Fruit fly (Drosophila melanogaster) whole organism, embryonic: ENCODE results near the gene CG5235.

ENCODE experiments used
- Aef1 ChIP-seq: fragments of 200-800 bp; sonication (Bioruptor generic); IDR thresholded peaks from 3 replicates; pipeline ENCODE4 v1.3.6; 2022; ENCODE audit warnings: missing biosample characterization, missing genetic modification characterization
- Atf3 ChIP-seq: fragments of 200-800 bp; sonication (Bioruptor generic); optimal IDR thresholded peaks from 3 replicates; lab custom pipeline; 2016; ENCODE audit warnings: missing biosample characterization, missing genetic modification characterization
- B-H1 ChIP-seq: fragments of 200-800 bp; sonication (Bioruptor generic); IDR thresholded peaks from 3 replicates; pipeline ENCODE4 v1.3.6; 2022; ENCODE audit warnings: missing biosample characterization, missing genetic modification characterization
- Bdp1 ChIP-seq: fragments of 200-800 bp; sonication (Bioruptor generic); optimal IDR thresholded peaks from 3 replicates; lab custom pipeline; 2016; ENCODE audit warnings: missing biosample characterization, missing genetic modification characterization
- CG10431 ChIP-seq: fragments of 200-800 bp; sonication (Bioruptor generic); optimal IDR thresholded peaks from 3 replicates; lab custom pipeline; 2018; ENCODE audit warnings: missing biosample characterization, mild to moderate bottlenecking, missing genetic modification characterization
- CG11504 ChIP-seq: fragments of 200-800 bp; sonication (Bioruptor generic); optimal IDR thresholded peaks from 3 replicates; lab custom pipeline; 2019; ENCODE audit warnings: missing biosample characterization, mild to moderate bottlenecking, missing genetic modification characterization, moderate library complexity
- CG12769 ChIP-seq: fragments of 200-800 bp; sonication (Bioruptor generic); optimal IDR thresholded peaks from 2 replicates; lab custom pipeline; 2019; ENCODE audit warnings: missing biosample characterization, mild to moderate bottlenecking, missing genetic modification characterization, moderate library complexity
- CG16779 ChIP-seq: fragments of 200-800 bp; sonication (Bioruptor generic); IDR thresholded peaks from 2 replicates; pipeline ENCODE4 v1.3.6; 2022; ENCODE audit warnings: missing biosample characterization, missing genetic modification characterization
- CG17568 ChIP-seq: fragments of 200-800 bp; sonication (Bioruptor generic); optimal IDR thresholded peaks from 2 replicates; lab custom pipeline; 2018; ENCODE audit warnings: missing biosample characterization, mild to moderate bottlenecking, missing genetic modification characterization, moderate library complexity
- CG17912 ChIP-seq: fragments of 200-800 bp; sonication (Bioruptor generic); optimal IDR thresholded peaks from 2 replicates; lab custom pipeline; 2018; ENCODE audit warnings: missing biosample characterization, mild to moderate bottlenecking, missing genetic modification characterization
- CG30431 ChIP-seq: fragments of 200-800 bp; sonication (Bioruptor generic); optimal IDR thresholded peaks from 2 replicates; lab custom pipeline; 2017; ENCODE audit warnings: missing biosample characterization, missing genetic modification characterization
- CG3163 ChIP-seq: fragments of 200-800 bp; sonication (Bioruptor generic); optimal IDR thresholded peaks from 3 replicates; lab custom pipeline; 2016; ENCODE audit warnings: missing biosample characterization, missing genetic modification characterization
- CG32532 ChIP-seq: fragments of 200-800 bp; sonication (Bioruptor generic); IDR thresholded peaks from 2 replicates; pipeline ENCODE4 v1.3.6; 2022; ENCODE audit warnings: missing biosample characterization, missing genetic modification characterization
- CG32772 ChIP-seq: fragments of 200-800 bp; sonication (Bioruptor generic); IDR thresholded peaks from 2 replicates; pipeline ENCODE4 v1.3.6; 2022; ENCODE audit warnings: missing biosample characterization, missing genetic modification characterization
- CG3995 ChIP-seq: fragments of 200-800 bp; sonication (Bioruptor generic); optimal IDR thresholded peaks from 3 replicates; lab custom pipeline; 2016; ENCODE audit warnings: missing biosample characterization, missing genetic modification characterization
- CG5180 ChIP-seq: fragments of 200-800 bp; sonication (Bioruptor generic); optimal IDR thresholded peaks from 3 replicates; lab custom pipeline; 2017; ENCODE audit warnings: missing biosample characterization, missing genetic modification characterization, mild to moderate bottlenecking, moderate library complexity, missing genetic modification reagents
- CG6854 ChIP-seq: fragments of 200-800 bp; sonication (Bioruptor generic); optimal IDR thresholded peaks from 3 replicates; lab custom pipeline; 2017; ENCODE audit warnings: missing biosample characterization, mild to moderate bottlenecking, missing genetic modification characterization
- CG7928 ChIP-seq: fragments of 200-800 bp; sonication (Bioruptor generic); optimal IDR thresholded peaks from 2 replicates; lab custom pipeline; 2017; ENCODE audit warnings: missing biosample characterization, mild to moderate bottlenecking, missing genetic modification characterization
- CG8924 ChIP-seq: fragments of 200-800 bp; optimal IDR thresholded peaks from 3 replicates; lab custom pipeline; 2019; ENCODE audit warnings: missing biosample characterization, mild to moderate bottlenecking, missing genetic modification characterization, moderate library complexity
- CG9215 ChIP-seq: fragments of 200-800 bp; sonication (Bioruptor generic); IDR thresholded peaks from 2 replicates; pipeline ENCODE4 v1.3.6; 2022; ENCODE audit warnings: missing biosample characterization, missing genetic modification characterization
- D19B ChIP-seq: fragments of 200-800 bp; sonication (Bioruptor generic); optimal IDR thresholded peaks from 2 replicates; lab custom pipeline; 2017; ENCODE audit warnings: missing biosample characterization, mild to moderate bottlenecking, missing genetic modification characterization
- HmgD ChIP-seq: fragments of 200-800 bp; sonication (Bioruptor generic); optimal IDR thresholded peaks from 3 replicates; lab custom pipeline; 2016; ENCODE audit warnings: missing biosample characterization, missing genetic modification characterization
- HmgZ ChIP-seq: fragments of 200-800 bp; sonication (Bioruptor generic); optimal IDR thresholded peaks from 2 replicates; lab custom pipeline; 2018; ENCODE audit warnings: missing biosample characterization, mild to moderate bottlenecking, missing genetic modification characterization
- Hmx ChIP-seq: fragments of 200-800 bp; sonication (Bioruptor generic); optimal IDR thresholded peaks from 2 replicates; lab custom pipeline; 2016; ENCODE audit warnings: missing biosample characterization, missing genetic modification characterization
- Hr3 ChIP-seq: fragments of 200-800 bp; sonication (Bioruptor generic); optimal IDR thresholded peaks from 3 replicates; lab custom pipeline; 2016; ENCODE audit warnings: missing biosample characterization, missing genetic modification characterization
- Hr39 ChIP-seq: fragments of >200 bp; optimal IDR thresholded peaks from 2 replicates; lab custom pipeline; 2017
- Lhr ChIP-seq: fragments of 200-800 bp; sonication (Bioruptor generic); optimal IDR thresholded peaks from 3 replicates; lab custom pipeline; 2017; ENCODE audit warnings: mild to moderate bottlenecking, missing biosample characterization, missing genetic modification reagents, missing genetic modification characterization
- Lpt ChIP-seq: fragments of >200 bp; optimal IDR thresholded peaks from 2 replicates; lab custom pipeline; 2018; ENCODE audit warnings: missing biosample characterization, missing genetic modification characterization
- NK7.1 ChIP-seq: fragments of 200-800 bp; sonication (Bioruptor generic); optimal IDR thresholded peaks from 3 replicates; lab custom pipeline; 2016; ENCODE audit warnings: missing biosample characterization, missing genetic modification characterization
- Nf-YB ChIP-seq: fragments of 200-800 bp; sonication (Bioruptor generic); optimal IDR thresholded peaks from 3 replicates; lab custom pipeline; 2019; ENCODE audit warnings: missing biosample characterization, mild to moderate bottlenecking, missing genetic modification characterization, moderate library complexity
- Oli ChIP-seq: fragments of 200-800 bp; sonication (Bioruptor generic); optimal IDR thresholded peaks from 2 replicates; lab custom pipeline; 2018; ENCODE audit warnings: missing biosample characterization, mild to moderate bottlenecking, missing genetic modification characterization, moderate library complexity
- Usf ChIP-seq: fragments of 200-800 bp; sonication (Bioruptor generic); optimal IDR thresholded peaks from 2 replicates; lab custom pipeline; 2017; ENCODE audit warnings: missing genotype, missing biosample characterization, missing genetic modification characterization
- Vsx1 ChIP-seq: fragments of 200-800 bp; sonication (Bioruptor generic); optimal IDR thresholded peaks from 2 replicates; lab custom pipeline; 2017; ENCODE audit warnings: missing biosample characterization, mild to moderate bottlenecking, missing genetic modification characterization, missing genetic modification reagents
- ash1 ChIP-seq: fragments of 200-800 bp; sonication (Bioruptor generic); optimal IDR thresholded peaks from 2 replicates; lab custom pipeline; 2018; ENCODE audit warnings: missing biosample characterization, mild to moderate bottlenecking, missing genetic modification characterization
- crol ChIP-seq: fragments of 200-800 bp; sonication (Bioruptor generic); IDR thresholded peaks from 2 replicates; pipeline ENCODE4 v1.3.6; 2022; ENCODE audit warnings: missing biosample characterization, missing genetic modification characterization
- danr ChIP-seq: fragments of 200-800 bp; sonication (Bioruptor generic); IDR thresholded peaks from 2 replicates; pipeline ENCODE4 v1.3.6; 2022; ENCODE audit warnings: missing biosample characterization, missing genetic modification characterization
- dimm ChIP-seq: fragments of 200-800 bp; sonication (Bioruptor generic); IDR thresholded peaks from 2 replicates; pipeline ENCODE4 v1.3.6; 2022; ENCODE audit warnings: missing biosample characterization, missing genetic modification characterization
- dysf ChIP-seq: fragments of 200-800 bp; sonication (Bioruptor generic); IDR thresholded peaks from 3 replicates; pipeline ENCODE4 v1.3.6; 2022; ENCODE audit warnings: missing biosample characterization, missing genetic modification characterization
- eve ChIP-seq, 2 experiments: fragments of >200 bp; optimal IDR thresholded peaks; 2 replicates each; lab custom pipeline; 2017; ENCODE audit warnings: missing biosample characterization in 2 of 2, missing genetic modification characterization in 2 of 2
- eyg ChIP-seq: fragments of 200-800 bp; sonication (Bioruptor generic); optimal IDR thresholded peaks from 3 replicates; lab custom pipeline; 2016; ENCODE audit warnings: missing biosample characterization, missing genetic modification characterization
- fd96Cb ChIP-seq: fragments of 200-800 bp; sonication (Bioruptor generic); optimal IDR thresholded peaks from 2 replicates; lab custom pipeline; 2018; ENCODE audit warnings: missing biosample characterization, mild to moderate bottlenecking, missing genetic modification characterization, moderate library complexity
- mirr ChIP-seq: fragments of 200-800 bp; sonication (Bioruptor generic); optimal IDR thresholded peaks from 3 replicates; lab custom pipeline; 2018; ENCODE audit warnings: missing biosample characterization, mild to moderate bottlenecking, missing genetic modification characterization
- otp ChIP-seq: fragments of 200-800 bp; sonication (Bioruptor generic); IDR thresholded peaks from 3 replicates; pipeline ENCODE4, ENCODE4 v1.3.6; 2022; ENCODE audit warnings: missing biosample characterization, missing genetic modification characterization
- peb ChIP-seq: fragments of 200-800 bp; sonication (Bioruptor generic); IDR thresholded peaks from 2 replicates; pipeline ENCODE4 v1.3.6; 2022; ENCODE audit warnings: missing biosample characterization, missing genetic modification characterization
- scrt ChIP-seq: fragments of 200-800 bp; sonication (Bioruptor generic); optimal IDR thresholded peaks from 2 replicates; lab custom pipeline; 2018; ENCODE audit warnings: missing biosample characterization, mild to moderate bottlenecking, missing genetic modification characterization, moderate library complexity
- sd ChIP-seq: fragments of 200-800 bp; sonication (Bioruptor generic); optimal IDR thresholded peaks from 3 replicates; lab custom pipeline; 2018; ENCODE audit warnings: missing biosample characterization, mild to moderate bottlenecking, missing genetic modification characterization, moderate library complexity
- slp2 ChIP-seq: fragments of 200-800 bp; sonication (Bioruptor generic); optimal IDR thresholded peaks from 2 replicates; lab custom pipeline; 2016; ENCODE audit warnings: missing biosample characterization, missing genetic modification characterization
- sr ChIP-seq: fragments of 200-800 bp; sonication (Bioruptor generic); IDR thresholded peaks from 3 replicates; pipeline ENCODE4 v1.3.6; 2022; ENCODE audit warnings: missing biosample characterization, missing genetic modification characterization
- tna ChIP-seq: fragments of 200-800 bp; sonication (Bioruptor generic); IDR thresholded peaks from 2 replicates; pipeline ENCODE4 v1.3.6; 2022; ENCODE audit warnings: missing biosample characterization, missing genetic modification characterization; ENCODE audit not compliant: partially characterized antibody
- wek ChIP-seq: fragments of 200-800 bp; sonication (Bioruptor generic); optimal IDR thresholded peaks from 3 replicates; lab custom pipeline; 2018; ENCODE audit warnings: missing biosample characterization, mild to moderate bottlenecking, missing genetic modification characterization, moderate library complexity

The CG5235 gene

DNA sequence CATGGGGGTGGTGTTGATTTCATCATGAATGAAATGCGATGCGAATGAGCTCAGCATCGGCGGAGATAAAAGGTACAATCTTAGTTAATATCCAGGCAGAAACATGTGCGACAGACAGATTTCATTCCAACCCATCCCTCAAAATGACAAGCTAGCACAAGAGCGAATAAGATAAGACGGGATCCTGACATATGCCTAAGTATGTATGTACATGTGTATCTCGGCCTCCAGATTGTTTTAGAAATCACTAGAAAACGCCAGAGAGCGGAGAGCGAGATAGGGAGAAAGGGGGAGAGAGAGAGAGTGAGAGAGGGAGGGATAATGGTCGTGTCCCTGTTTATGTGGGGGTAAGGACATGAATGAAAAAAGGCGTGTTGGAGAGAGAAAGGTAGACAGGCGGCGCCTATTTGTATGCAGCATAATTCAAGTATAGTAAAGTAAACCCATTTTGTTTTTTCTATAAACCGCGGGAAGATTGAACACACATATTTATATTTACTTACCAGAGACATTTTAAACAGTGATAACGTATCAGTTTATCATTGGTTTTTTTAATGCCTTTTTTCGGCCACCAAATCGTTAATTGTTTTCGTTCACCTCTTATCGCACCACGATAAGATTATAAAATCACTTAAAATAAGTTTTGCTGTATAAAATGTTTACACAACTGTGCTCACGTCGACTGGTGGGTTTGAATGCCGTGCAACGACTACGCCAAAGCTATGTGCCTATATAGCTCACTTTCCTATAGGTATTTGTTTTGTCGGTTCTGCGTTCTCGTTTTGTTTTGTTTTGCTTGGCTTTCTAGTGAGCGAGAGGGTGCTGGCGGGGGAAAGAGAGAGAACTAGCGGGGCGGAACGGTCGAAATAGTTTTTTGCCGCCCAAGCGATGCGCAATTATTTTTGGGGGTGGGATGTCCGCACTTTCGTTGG is 40.0 kb downstream of the CG5235 start (continued):
- peak; percentile 56 for TF ChIP-seq ash1 (GFP tag; lab: Kevin White, UChicago)
- no peak for TF ChIP-seq Hmx
- peak; percentile 46 for TF ChIP-seq HmgZ
- TF ChIP-seq CG7928 (GFP tag; lab: Kevin White, UChicago) = no peak
- TF ChIP-seq Bdp1 (GFP tag; lab: Kevin White, UChicago) = no peak
- no peak for TF ChIP-seq danr (GFP tag; lab: Robert Waterston, UW)
- no peak for TF ChIP-seq B-H1 (GFP tag; lab: Robert Waterston, UW)
- TF ChIP-seq CG12769 (tag; lab: Kevin White, UChicago) = peak; percentile 68
- no peak for TF ChIP-seq Oli (tag; lab: Kevin White, UChicago)
- no peak for TF ChIP-seq fd96Cb
- no peak for TF ChIP-seq CG3995 (GFP tag; lab: Kevin White, UChicago)
- TF ChIP-seq CG32772 = peak; percentile 24; the same call in 1 of the 2 replicates
- no peak for TF ChIP-seq Aef1
- TF ChIP-seq CG16779 (GFP tag; lab: Robert Waterston, UW) = no peak
- no peak for TF ChIP-seq slp2
- TF ChIP-seq CG5180 (GFP tag; lab: Kevin White, UChicago) = peak; percentile 40
- TF ChIP-seq CG30431 = no peak
- peak; percentile 93 for TF ChIP-seq mirr (GFP tag; lab: Kevin White, UChicago)
- TF ChIP-seq Lpt (GFP tag; lab: Kevin White, UChicago) = no peak
- peak; percentile 58 for TF ChIP-seq CG17568
- TF ChIP-seq wek (GFP tag; lab: Kevin White, UChicago) = peak; percentile 43
- TF ChIP-seq CG17912 = peak; percentile 52
- TF ChIP-seq tna (GFP tag; lab: Robert Waterston, UW) = no peak
- peak; percentile 90 for TF ChIP-seq sd (tag; lab: Kevin White, UChicago)
- TF ChIP-seq CG6854 (GFP tag; lab: Kevin White, UChicago) = peak; percentile 36
- peak; percentile 13 for TF ChIP-seq D19B
- peak; percentile 44 for TF ChIP-seq CG8924 (tag; lab: Kevin White, UChicago)
- no peak for TF ChIP-seq NK7.1
- TF ChIP-seq CG9215 (GFP tag; lab: Robert Waterston, UW) = no peak
- TF ChIP-seq otp (GFP tag; lab: Robert Waterston, UW) = 0 out of 3 replicates have a peak, but pooled peaks have one; percentile 17
- TF ChIP-seq CG10431 (GFP tag; lab: Kevin White, UChicago) = peak; percentile 22
- no peak for TF ChIP-seq CG32532 (GFP tag; lab: Robert Waterston, UW)
- no peak for TF ChIP-seq HmgD (GFP tag; lab: Kevin White, UChicago)
- TF ChIP-seq eyg (GFP tag; lab: Kevin White, UChicago) = peak; percentile 32
- TF ChIP-seq Nf-YB (GFP tag; lab: Kevin White, UChicago) = peak; percentile 33
- TF ChIP-seq Atf3 = no peak
- TF ChIP-seq CG3163 (GFP tag; lab: Kevin White, UChicago) = no peak
- peak; percentile 49 for TF ChIP-seq scrt (GFP tag; lab: Kevin White, UChicago)
- no peak for TF ChIP-seq dimm (GFP tag; lab: Robert Waterston, UW)
- TF ChIP-seq Usf (GFP tag; lab: Kevin White, UChicago) = no peak
- TF ChIP-seq crol (GFP tag; lab: Robert Waterston, UW) = peak; percentile 98
- TF ChIP-seq peb (GFP tag; lab: Robert Waterston, UW) = no peak
- TF ChIP-seq eve (GFP tag; optimal IDR thresholded peaks at IDR 0.05; lab: Kevin White, UChicago) = peak in 1 of 2 experiments; percentile 61
- TF ChIP-seq dysf (GFP tag; lab: Robert Waterston, UW) = no peak
- 0 out of 3 replicates have a peak, but pooled peaks have one; percentile 11 for TF ChIP-seq sr
- TF ChIP-seq Hr3 (GFP tag; lab: Kevin White, UChicago) = no peak
- TF ChIP-seq Vsx1 (GFP tag; lab: Kevin White, UChicago) = no peak
- no peak for TF ChIP-seq Hr39 (lab: Kevin White, UChicago)
- TF ChIP-seq Lhr (GFP tag; lab: Kevin White, UChicago) = no peak
- TF ChIP-seq CG11504 (tag; lab: Kevin White, UChicago) = peak; percentile 3
